Worm (Caenorhabditis elegans): ENCODE data around the gene Y51A2A.16.

ce11 chrV:18269885-18270284 is 10.8 kb downstream of the Y51A2A.16 start, which contains the start of gene skr-6:
- TF ChIP-seq ztf-11 (tag; optimal IDR thresholded peaks at IDR 0.05) (no peak), nhr-12 (tag; optimal IDR thresholded peaks at IDR 0.05) (no peak), aly-2 (tag; optimal IDR thresholded peaks at IDR 0.05) (no peak), skn-1 (tag; optimal IDR thresholded peaks at IDR 0.05) (no peak), elt-1 (tag; optimal IDR thresholded peaks at IDR 0.05) (no peak), fos-1 (tag; optimal IDR thresholded peaks at IDR 0.05) (no peak)

Data from whole organism, L2 larva.